Worm (Caenorhabditis elegans): ENCODE results near the gene ZK546.19.

Gene ZK546.19

ce11 chrII:4935518-4935917, 6.0 kb upstream of the ZK546.19 start, which contains the start of gene ZK546.5 (continued):
- TF ChIP-seq efl-1 (optimal IDR thresholded peaks at IDR 0.05) (peak; percentile 10 to 33), efl-1 (GFP tag; optimal IDR thresholded peaks at IDR 0.05 in 1 of 2) (peak in 1 of 2 experiments; percentile 23), zip-4 (GFP tag; optimal IDR thresholded peaks at IDR 0.05) (no peak), nhr-12 (tag; optimal IDR thresholded peaks at IDR 0.05) (no peak), lsy-2 (tag; optimal IDR thresholded peaks at IDR 0.05) (peak in 1 of 2 experiments; percentile 36), nhr-237 (tag; optimal IDR thresholded peaks at IDR 0.05) (no peak), Y116A8C.19 (tag; optimal IDR thresholded peaks at IDR 0.05; ENCODE audit: borderline replicate concordance) (no peak), irx-1 (tag; optimal IDR thresholded peaks at IDR 0.05) (no peak), dpl-1 (GFP tag; optimal IDR thresholded peaks at IDR 0.05) (peak in 1 of 3 experiments; percentile 16), hlh-17 (GFP tag; optimal IDR thresholded peaks at IDR 0.05; ENCODE audit: borderline replicate concordance) (no peak), sox-4 (tag; optimal IDR thresholded peaks at IDR 0.05) (no peak), ces-1 (GFP tag; optimal IDR thresholded peaks at IDR 0.05) (no peak), nhr-84 (tag; optimal IDR thresholded peaks at IDR 0.05) (no peak), egl-27 (tag; optimal IDR thresholded peaks at IDR 0.05) (no peak), hpl-2 (GFP tag; optimal IDR thresholded peaks at IDR 0.05) (no peak)

ce11 chrII:4937743-4938142, 3.8 kb upstream of the ZK546.19 start, which contains the start of gene ZK546.4:
Gene ZK546.4, plus strand, starts transcription at chrII:4938043.
- no peak for TF ChIP-seq unc-62 (GFP tag; optimal IDR thresholded peaks at IDR 0.05)
- TF ChIP-seq F16B12.6 (tag; optimal IDR thresholded peaks at IDR 0.05), result no peak
- TF ChIP-seq nhr-20 (tag; optimal IDR thresholded peaks at IDR 0.05), result no peak
- no peak for TF ChIP-seq fkh-10 (GFP tag; optimal IDR thresholded peaks at IDR 0.05)
- TF ChIP-seq lin-35 (GFP tag; optimal IDR thresholded peaks at IDR 0.05), result no peak
- TF ChIP-seq vab-15 (tag; optimal IDR thresholded peaks at IDR 0.05), result no peak

- no peak for TF ChIP-seq ztf-4 (tag; optimal IDR thresholded peaks at IDR 0.05)
- no peak for TF ChIP-seq nhr-28 (tag; optimal IDR thresholded peaks at IDR 0.05)
- no peak for TF ChIP-seq egl-13 (tag; optimal IDR thresholded peaks at IDR 0.05)
- no peak for TF ChIP-seq nhr-237 (tag; optimal IDR thresholded peaks at IDR 0.05)
- TF ChIP-seq mab-9 (GFP tag; IDR thresholded peaks at IDR 0.05), result no peak
- TF ChIP-seq zag-1 (tag; optimal IDR thresholded peaks at IDR 0.05), result no peak
- no peak for TF ChIP-seq ceh-90 (tag; optimal IDR thresholded peaks at IDR 0.05)
- TF ChIP-seq ces-1 (GFP tag; optimal IDR thresholded peaks at IDR 0.05), result no peak
- TF ChIP-seq isw-1 (GFP tag; IDR thresholded peaks at IDR 0.05), result no peak
- no peak for TF ChIP-seq pax-3 (tag; optimal IDR thresholded peaks at IDR 0.05)
- no peak for TF ChIP-seq mef-2 (tag; optimal IDR thresholded peaks at IDR 0.05)
- no peak for TF ChIP-seq sptf-1 (tag; optimal IDR thresholded peaks at IDR 0.05)
- TF ChIP-seq efl-3 (GFP tag; optimal IDR thresholded peaks at IDR 0.05), result no peak
- no peak for TF ChIP-seq hpl-2 (GFP tag; optimal IDR thresholded peaks at IDR 0.05)
- no peak for TF ChIP-seq nhr-90 (tag; optimal IDR thresholded peaks at IDR 0.05; ENCODE audit: poor library complexity)
- TF ChIP-seq fos-1 (tag; optimal IDR thresholded peaks at IDR 0.05), result no peak
- TF ChIP-seq aha-1 (tag; optimal IDR thresholded peaks at IDR 0.05), result no peak
Observed at ce11 chrII:4941050-4941449, 476 bp upstream of the ZK546.19 start, which contains the start of gene cblc-1. Gene cblc-1, minus strand, starts transcription at chrII:4941150.

ce11 chrII:4942397-4942796, 871 bp downstream of the ZK546.19 start:
- TF ChIP-seq dpl-1 (GFP tag; optimal IDR thresholded peaks at IDR 0.05) (peak in 2 of 3 experiments; percentile 6 to 36), skn-1 (tag; optimal IDR thresholded peaks at IDR 0.05) (peak; percentile 8), mab-9 (GFP tag; IDR thresholded peaks at IDR 0.05) (no peak), C16A3.4 (tag; optimal IDR thresholded peaks at IDR 0.05) (peak; percentile 72), tlp-1 (tag; optimal IDR thresholded peaks at IDR 0.05) (no peak), ets-5 (GFP tag; IDR thresholded peaks at IDR 0.05) (no peak), nhr-76 (tag; optimal IDR thresholded peaks at IDR 0.05) (no peak), lir-3 (tag; optimal IDR thresholded peaks at IDR 0.05; ENCODE audit: poor library complexity) (peak; percentile 36), ceh-8 (GFP tag; optimal IDR thresholded peaks at IDR 0.05) (no peak), elt-3 (tag; optimal IDR thresholded peaks at IDR 0.05) (peak in 2 of 6 experiments; percentile 12 to 50), nhr-20 (tag; optimal IDR thresholded peaks at IDR 0.05) (peak; percentile 40), unc-62 (GFP tag; optimal IDR thresholded peaks at IDR 0.05) (no peak), mep-1 (tag; optimal IDR thresholded peaks at IDR 0.05) (peak; percentile 43), rnt-1 (tag; optimal IDR thresholded peaks at IDR 0.05) (peak; percentile 74), lin-14 (GFP tag; optimal IDR thresholded peaks at IDR 0.05) (peak; percentile 25), zip-4 (GFP tag; optimal IDR thresholded peaks at IDR 0.05) (peak; percentile 23), tbx-2 (tag; optimal IDR thresholded peaks at IDR 0.05) (peak; percentile 45), nhr-71 (tag; optimal IDR thresholded peaks at IDR 0.05) (peak; percentile 57), fos-1 (tag; optimal IDR thresholded peaks at IDR 0.05) (no peak), mdl-1 (tag; optimal IDR thresholded peaks at IDR 0.05) (peak in 1 of 2 experiments; percentile 64)

All from whole organism, L1 larva.